Fruit fly (Drosophila melanogaster): ENCODE data around the gene hth.
A peak's percentile ranks its signal among the peaks of the same experiment; 100 is the strongest.

The hth gene

dm6 chr3R:10655968-10656367, 16.6 kb upstream of the hth start (continued):
- TF ChIP-seq HmgD (GFP tag; optimal IDR thresholded peaks at IDR 0.05) (no peak), CG13123 (GFP tag; optimal IDR thresholded peaks at IDR 0.05) (no peak), CTCF (GFP tag; optimal IDR thresholded peaks at IDR 0.05) (no peak), her (GFP tag; optimal IDR thresholded peaks at IDR 0.05) (no peak), sim (GFP tag; IDR thresholded peaks at IDR 0.05) (no peak), emc (GFP tag; optimal IDR thresholded peaks at IDR 0.05) (no peak), Antp (GFP tag; optimal IDR thresholded peaks at IDR 0.05) (peak; percentile 18), Dfd (GFP tag; optimal IDR thresholded peaks at IDR 0.05) (no peak), phol (tag; optimal IDR thresholded peaks at IDR 0.05) (peak; percentile 29), Fer1 (GFP tag; optimal IDR thresholded peaks at IDR 0.05) (no peak), ash1 (GFP tag; optimal IDR thresholded peaks at IDR 0.05) (no peak), Kr (GFP tag; optimal IDR thresholded peaks at IDR 0.05) (no peak), ara (GFP tag; IDR thresholded peaks at IDR 0.05) (peak; percentile 52; the same call in 1 of the 2 replicates), Oaz (GFP tag; IDR thresholded peaks at IDR 0.05) (no peak), Eip74EF (GFP tag; optimal IDR thresholded peaks at IDR 0.05) (no peak), CG16779 (GFP tag; IDR thresholded peaks at IDR 0.05) (no peak), sens-2 (GFP tag; IDR thresholded peaks at IDR 0.05) (no peak), CG8290 (GFP tag; optimal IDR thresholded peaks at IDR 0.05) (no peak), CG8290 (tag; optimal IDR thresholded peaks at IDR 0.05) (no peak), tin (GFP tag; optimal IDR thresholded peaks at IDR 0.05) (peak; percentile 6), da (GFP tag; optimal IDR thresholded peaks at IDR 0.05) (no peak), CG10959 (GFP tag; IDR thresholded peaks at IDR 0.05) (no peak), CG4730 (GFP tag; IDR thresholded peaks at IDR 0.05) (no peak), oc (tag; optimal IDR thresholded peaks at IDR 0.05) (no peak), CG6272 (GFP tag; IDR thresholded peaks at IDR 0.05) (no peak), CG3995 (GFP tag; optimal IDR thresholded peaks at IDR 0.05) (no peak), CG12219 (GFP tag; optimal IDR thresholded peaks at IDR 0.05) (no peak), TFAM (GFP tag; optimal IDR thresholded peaks at IDR 0.05) (no peak), CG32767 (GFP tag; IDR thresholded peaks at IDR 0.05) (no peak), Usf (GFP tag; optimal IDR thresholded peaks at IDR 0.05) (no peak), fd64A (GFP tag; optimal IDR thresholded peaks at IDR 0.05) (no peak), jing (GFP tag; optimal IDR thresholded peaks at IDR 0.05) (no peak), Poxn (GFP tag; IDR thresholded peaks at IDR 0.05) (no peak), CG12391 (tag; optimal IDR thresholded peaks at IDR 0.05) (peak; percentile 18), crp (GFP tag; optimal IDR thresholded peaks at IDR 0.05) (no peak), Dp (GFP tag; optimal IDR thresholded peaks at IDR 0.05) (no peak), BtbVII (GFP tag; optimal IDR thresholded peaks at IDR 0.05) (no peak), CG2116 (GFP tag; optimal IDR thresholded peaks at IDR 0.05) (no peak), CG18262 (tag; optimal IDR thresholded peaks at IDR 0.05) (peak; percentile 38), bsh (GFP tag; optimal IDR thresholded peaks at IDR 0.05) (peak in 1 of 2 experiments; percentile 55), CG12659 (GFP tag; optimal IDR thresholded peaks at IDR 0.05) (no peak), nom (GFP tag; optimal IDR thresholded peaks at IDR 0.05) (no peak), cad (GFP tag; optimal IDR thresholded peaks at IDR 0.05) (no peak), CG43689 (GFP tag; IDR thresholded peaks at IDR 0.05) (no peak), CG12236 (GFP tag; optimal IDR thresholded peaks at IDR 0.05) (no peak), CG3163 (GFP tag; optimal IDR thresholded peaks at IDR 0.05) (no peak), CG14441 (GFP tag; IDR thresholded peaks at IDR 0.05) (peak; percentile 26; the same call in 1 of the 2 replicates), grau (tag; optimal IDR thresholded peaks at IDR 0.05) (peak; percentile 34), Sry-β (GFP tag; optimal IDR thresholded peaks at IDR 0.05) (no peak), cato (GFP tag; optimal IDR thresholded peaks at IDR 0.05; ENCODE audit: borderline replicate concordance) (no peak), Hr51 (GFP tag; optimal IDR thresholded peaks at IDR 0.05) (peak in 1 of 2 experiments; percentile 0), CG10565 (GFP tag; optimal IDR thresholded peaks at IDR 0.05) (no peak), CG11085 (GFP tag; IDR thresholded peaks at IDR 0.05) (no peak)

Measured in whole organism, embryonic.